Worm (Caenorhabditis elegans) whole organism, L2 larva: ENCODE results near the gene attf-4.

Source experiments
- ama-1 ChIP-seq: fragments of 150-350 bp; optimal IDR thresholded peaks from 2 replicates; lab custom pipeline; 2018; ENCODE audit warnings: inconsistent platforms
- ceh-82 ChIP-seq: fragments of 150-350 bp; optimal IDR thresholded peaks from 2 replicates; lab custom pipeline; 2014; ENCODE audit warnings: missing biosample characterization, missing genetic modification characterization
- dmd-4 ChIP-seq: sonication (generic microtip); optimal IDR thresholded peaks from 2 replicates; lab custom pipeline; 2017; ENCODE audit warnings: missing biosample characterization, missing genetic modification characterization
- nhr-11 ChIP-seq: fragments of 150-350 bp; optimal IDR thresholded peaks from 2 replicates; lab custom pipeline; 2014; ENCODE audit warnings: missing biosample characterization, missing genetic modification characterization
- nhr-77 ChIP-seq: fragments of 150-350 bp; optimal IDR thresholded peaks from 2 replicates; lab custom pipeline; 2014; ENCODE audit warnings: missing biosample characterization, missing genetic modification characterization
- sma-3 ChIP-seq: sonication (generic microtip); optimal IDR thresholded peaks from 2 replicates; lab custom pipeline; 2016; ENCODE audit warnings: missing genetic modification reagents, missing genetic modification characterization, missing compliant biosample characterization
- sma-9 ChIP-seq, 2 experiments: fragments of 150-350 bp in 1 of 2; sonication (generic microtip) in 1 of 2; optimal IDR thresholded peaks; 2 replicates each; lab custom pipeline; 2014 to 2016; ENCODE audit warnings: missing genetic modification characterization in 2 of 2, mild to moderate bottlenecking in 1 of 2, missing biosample characterization in 1 of 2, missing compliant biosample characterization in 1 of 2, missing genetic modification reagents in 1 of 2, moderate library complexity in 1 of 2
- unc-62 ChIP-seq: fragments of 150-350 bp; optimal IDR thresholded peaks from 2 replicates; lab custom pipeline; 2014; ENCODE audit warnings: missing biosample characterization, missing genetic modification reagents, missing genetic modification characterization

- no peak for TF ChIP-seq sma-9 (GFP tag; optimal IDR thresholded peaks at IDR 0.05; lab: Kevin White, UChicago)
- no peak for TF ChIP-seq sma-9 (tag; optimal IDR thresholded peaks at IDR 0.05; lab: Kevin White, UChicago)
- TF ChIP-seq ama-1 (lab: Kevin White, UChicago), result no peak
- no peak for TF ChIP-seq ceh-82 (tag; lab: Kevin White, UChicago)
- TF ChIP-seq nhr-11 (tag; lab: Kevin White, UChicago), result no peak
- no peak for TF ChIP-seq nhr-77 (tag; lab: Kevin White, UChicago)
- no peak for TF ChIP-seq unc-62 (GFP tag; lab: Kevin White, UChicago)
- no peak for TF ChIP-seq sma-3 (GFP tag; lab: Kevin White, UChicago)
- no peak for TF ChIP-seq dmd-4 (tag; lab: Kevin White, UChicago)
Observed at ce11 chrIII:6102762-6103161, 22.4 kb downstream of the attf-4 start, which contains the start of gene C05D10.4.
